Fruit fly (Drosophila melanogaster) S2 (cell line): ENCODE measurements around the gene CG14711.

Experiments
- CG8478 ChIP-seq: fragments of >200 bp; optimal IDR thresholded peaks from 2 replicates; lab custom pipeline; 2018
- CTCF ChIP-seq, 2 experiments: fragments of >200 bp; optimal IDR thresholded peaks; 2 replicates each; lab custom pipeline; 2018

DNA sequence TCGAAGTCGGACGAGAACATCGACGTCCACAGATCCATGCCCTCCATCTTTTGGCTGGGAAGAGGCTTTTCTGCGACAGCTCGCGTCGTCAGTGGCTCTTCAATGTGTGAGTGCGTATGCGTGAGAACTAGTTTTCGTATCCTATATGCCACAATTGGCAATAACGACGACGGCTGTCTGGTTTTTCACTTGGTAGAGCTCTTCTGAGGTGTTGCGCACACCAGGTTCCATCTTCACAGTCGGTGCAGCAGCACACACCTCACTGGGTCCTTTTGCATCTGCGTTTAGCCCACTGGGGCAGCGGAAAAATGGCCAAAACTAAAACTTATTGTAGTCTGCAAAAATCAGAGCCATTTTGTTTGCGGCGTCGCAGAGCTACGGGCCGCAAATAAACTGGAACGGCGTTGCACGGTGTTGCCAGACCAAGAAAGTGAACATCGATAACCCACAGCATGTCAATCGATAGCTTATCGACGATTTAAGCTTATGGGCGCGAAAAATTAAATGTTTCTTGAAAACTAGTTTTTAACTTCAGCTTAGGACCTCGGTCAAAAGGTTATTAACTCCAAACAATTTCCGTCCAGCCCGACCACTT lies 33.3 kb upstream of the CG14711 start, which contains the start of gene CG6791:
- TF ChIP-seq CG8478 (lab: Kevin White, UChicago) (no peak), CTCF (optimal IDR thresholded peaks at IDR 0.05; lab: Kevin White, UChicago) (peak; percentile 54 to 61)
